Worm (Caenorhabditis elegans): ENCODE results near the gene maa-1.

maa-1 gene

DNA sequence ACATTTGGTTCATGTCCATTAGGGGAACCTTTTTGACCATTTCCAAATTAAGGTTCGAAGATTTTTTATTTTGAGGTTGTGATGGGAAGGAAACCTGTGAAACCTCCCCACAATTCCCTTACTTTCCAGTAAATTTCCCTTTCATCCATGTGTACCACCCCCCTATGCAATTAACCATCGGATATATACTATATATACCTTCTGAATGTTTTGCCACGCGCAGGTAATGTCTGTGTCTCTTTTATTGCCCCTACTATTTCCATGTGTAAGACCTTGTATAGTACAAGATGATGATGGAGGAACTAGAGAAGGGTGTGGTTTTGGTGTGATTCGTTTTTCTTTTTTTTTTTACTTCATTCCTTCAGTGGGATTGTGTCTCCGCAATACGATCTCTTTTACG is 7.7 kb downstream of the maa-1 start:
- no peak for TF ChIP-seq elt-2 (tag; optimal IDR thresholded peaks at IDR 0.05)
- TF ChIP-seq blmp-1 (tag; optimal IDR thresholded peaks at IDR 0.05), result peak; percentile 86
- no peak for TF ChIP-seq sup-37 (GFP tag; optimal IDR thresholded peaks at IDR 0.05)
- TF ChIP-seq lin-14 (GFP tag; optimal IDR thresholded peaks at IDR 0.05), result peak; percentile 65
- TF ChIP-seq nhr-85 (tag), result peak; percentile 44
- peak; percentile 34 for TF ChIP-seq mep-1 (tag; optimal IDR thresholded peaks at IDR 0.05)
- TF ChIP-seq nhr-20 (tag; optimal IDR thresholded peaks at IDR 0.05), result peak; percentile 29
- TF ChIP-seq snu-23 (GFP tag; optimal IDR thresholded peaks at IDR 0.05), result peak; percentile 14
- no peak for TF ChIP-seq nhr-90 (tag; optimal IDR thresholded peaks at IDR 0.05; ENCODE audit: poor library complexity)

DNA sequence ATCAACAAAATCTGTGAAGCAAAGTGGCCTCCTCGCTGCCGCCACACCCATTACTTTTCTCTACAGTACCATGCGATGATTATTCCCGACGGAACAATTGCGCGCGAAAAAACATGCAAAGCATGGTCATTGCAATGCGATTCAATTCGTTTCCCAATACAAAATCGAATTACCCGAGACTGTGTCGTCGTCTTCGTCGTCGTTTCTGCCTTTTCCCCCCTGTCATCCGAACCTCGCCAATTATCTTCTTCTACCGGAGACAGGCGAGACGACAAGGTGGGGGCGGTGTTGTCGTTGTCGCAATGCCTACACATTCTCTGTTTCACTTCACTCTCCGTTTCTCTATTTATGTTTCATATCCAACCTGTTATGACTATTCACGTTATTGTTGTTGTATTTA is 10.5 kb downstream of the maa-1 start:
- peak; percentile 83 for TF ChIP-seq nhr-85 (tag)
- peak; percentile 39 for TF ChIP-seq nhr-71 (tag; optimal IDR thresholded peaks at IDR 0.05)
- peak; percentile 31 for TF ChIP-seq snpc-4 (tag; optimal IDR thresholded peaks at IDR 0.05)
- TF ChIP-seq dpl-1 (GFP tag; optimal IDR thresholded peaks at IDR 0.05), result peak; percentile 26 to 43 (median 31)
- TF ChIP-seq lsy-2 (tag; optimal IDR thresholded peaks at IDR 0.05), result peak in 1 of 2 experiments; percentile 64
- TF ChIP-seq ztf-4 (tag; optimal IDR thresholded peaks at IDR 0.05), result no peak
- no peak for TF ChIP-seq nhr-11 (tag; optimal IDR thresholded peaks at IDR 0.05)
- TF ChIP-seq skn-1 (tag; optimal IDR thresholded peaks at IDR 0.05), result no peak
- peak; percentile 17 for TF ChIP-seq ceh-8 (GFP tag; optimal IDR thresholded peaks at IDR 0.05)
- peak; percentile 15 for TF ChIP-seq C16A3.4 (tag; optimal IDR thresholded peaks at IDR 0.05)
- peak; percentile 93 for TF ChIP-seq blmp-1 (tag; optimal IDR thresholded peaks at IDR 0.05)
- peak; percentile 16 to 22 for TF ChIP-seq efl-1 (optimal IDR thresholded peaks at IDR 0.05)
- TF ChIP-seq efl-1 (GFP tag; optimal IDR thresholded peaks at IDR 0.05 in 1 of 2), result no peak
- TF ChIP-seq elt-3 (tag; optimal IDR thresholded peaks at IDR 0.05), result peak in 1 of 6 experiments; percentile 62
- peak; percentile 67 for TF ChIP-seq mep-1 (tag; optimal IDR thresholded peaks at IDR 0.05)
- peak; percentile 18 to 48 for TF ChIP-seq lin-35 (GFP tag; optimal IDR thresholded peaks at IDR 0.05)
- peak; percentile 42 for TF ChIP-seq nhr-20 (tag; optimal IDR thresholded peaks at IDR 0.05)
- no peak for TF ChIP-seq lin-39 (tag; optimal IDR thresholded peaks at IDR 0.05)
- no peak for TF ChIP-seq tbx-2 (tag; optimal IDR thresholded peaks at IDR 0.05)
- TF ChIP-seq snu-23 (GFP tag; optimal IDR thresholded peaks at IDR 0.05), result peak; percentile 61
- peak; percentile 37 for TF ChIP-seq nhr-90 (tag; optimal IDR thresholded peaks at IDR 0.05; ENCODE audit: poor library complexity)
- TF ChIP-seq lin-14 (GFP tag; optimal IDR thresholded peaks at IDR 0.05), result peak; percentile 80
- peak in 1 of 2 experiments; percentile 24 for TF ChIP-seq mdl-1 (tag; optimal IDR thresholded peaks at IDR 0.05)

DNA sequence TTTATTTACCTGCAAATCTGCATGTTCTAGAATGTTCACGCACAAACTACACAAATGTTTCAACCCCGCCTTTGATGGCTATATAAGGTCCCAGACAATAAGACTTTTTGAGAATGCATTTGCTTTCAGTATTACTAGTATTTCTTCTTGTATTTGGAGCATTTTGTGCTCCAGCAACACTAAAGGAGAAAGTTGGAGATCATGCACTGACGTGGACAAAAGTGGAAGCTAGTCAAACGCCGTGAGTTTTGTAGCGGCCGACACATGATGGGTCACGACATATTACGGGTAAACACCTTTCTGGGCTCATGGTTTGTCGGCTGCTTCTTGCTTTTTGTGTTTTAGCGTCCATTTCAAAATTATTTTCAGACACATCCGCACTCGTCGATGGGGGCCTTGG is 11.9 kb downstream of the maa-1 start, which contains the start of gene C18D11.6:
C18D11.6 (plus strand) TSS at position 110 of the 400 bp plus-strand sequence.
- TF ChIP-seq nhr-85 (tag) (peak; percentile 81), C04F5.9 (tag; optimal IDR thresholded peaks at IDR 0.05) (no peak), efl-1 (optimal IDR thresholded peaks at IDR 0.05) (no peak), efl-1 (GFP tag; optimal IDR thresholded peaks at IDR 0.05 in 1 of 2) (peak in 1 of 2 experiments; percentile 64), tbx-2 (tag; optimal IDR thresholded peaks at IDR 0.05) (no peak), lin-14 (GFP tag; optimal IDR thresholded peaks at IDR 0.05) (no peak), ceh-82 (tag; optimal IDR thresholded peaks at IDR 0.05) (no peak), xbp-1 (tag; optimal IDR thresholded peaks at IDR 0.05) (no peak), lin-13 (GFP tag; optimal IDR thresholded peaks at IDR 0.05) (no peak)

DNA sequence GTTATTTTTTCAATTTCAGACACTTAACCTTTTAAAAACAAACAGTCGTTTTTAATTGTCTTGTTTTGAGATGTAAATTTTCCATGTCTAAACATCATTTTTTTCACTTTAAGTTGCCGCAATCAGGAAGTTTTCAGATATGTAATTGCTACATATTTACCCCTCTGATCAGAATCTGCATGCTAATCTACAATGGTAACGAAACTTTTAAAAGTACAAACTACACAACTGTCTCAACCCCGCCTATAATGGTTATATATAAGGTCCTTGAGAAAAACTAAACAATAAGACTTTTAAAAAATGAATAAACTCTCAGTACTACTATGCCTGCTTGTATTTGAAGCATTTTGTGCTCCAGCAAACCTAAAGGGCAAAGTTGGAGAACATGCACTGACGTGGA is 13.5 kb downstream of the maa-1 start, which contains the start of gene C18D11.9:
C18D11.9 (plus strand) TSS at position 301 of the 400 bp plus-strand sequence.
- TF ChIP-seq efl-1 (optimal IDR thresholded peaks at IDR 0.05), result no peak
- peak in 1 of 2 experiments; percentile 31 for TF ChIP-seq efl-1 (GFP tag; optimal IDR thresholded peaks at IDR 0.05 in 1 of 2)
- TF ChIP-seq unc-98 (GFP tag; IDR thresholded peaks at IDR 0.05), result no peak
- no peak for TF ChIP-seq ceh-63 (GFP tag; optimal IDR thresholded peaks at IDR 0.05)

DNA sequence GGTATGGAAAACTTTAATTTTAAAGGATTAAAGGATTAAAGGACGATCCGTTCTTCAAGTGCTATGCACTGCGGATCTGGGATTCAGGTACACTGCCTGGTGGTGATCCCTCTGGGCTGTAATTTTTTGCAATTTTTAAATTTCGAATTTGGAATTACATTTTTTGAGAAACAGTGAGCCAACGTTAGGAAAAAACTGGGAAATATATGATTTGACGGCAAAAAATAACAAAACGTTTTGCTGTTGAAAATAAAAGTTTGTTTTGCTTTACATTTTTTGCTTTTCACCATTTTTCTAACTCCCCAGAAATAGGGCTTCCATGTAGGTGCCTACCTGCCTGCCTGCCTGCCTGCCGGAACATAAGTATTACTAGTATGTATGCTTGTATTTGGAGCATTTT is 14.9 kb downstream of the maa-1 start, which contains the start of gene C18D11.10:
C18D11.10 (plus strand) TSS at position 301 of the 400 bp plus-strand sequence.
- TF ChIP-seq aly-2 (tag; optimal IDR thresholded peaks at IDR 0.05), result no peak
- TF ChIP-seq Y116A8C.19 (tag; optimal IDR thresholded peaks at IDR 0.05; ENCODE audit: borderline replicate concordance), result no peak

All from whole organism, L1 larva.